Worm (Caenorhabditis elegans) whole organism, L4 larva: ENCODE data around the gene nhx-1.

Experiments used
- D1046.2 ChIP-seq: fragments of 200-800 bp; sonication (Bioruptor generic); IDR thresholded peaks from 2 replicates; pipeline ENCODE4 v1.3.6; 2022; ENCODE audit warnings: missing genetic modification characterization, missing compliant biosample characterization
- F49E8.2 ChIP-seq: sonication (generic microtip); optimal IDR thresholded peaks from 2 replicates; lab custom pipeline; 2016; ENCODE audit warnings: missing compliant biosample characterization, mild to moderate bottlenecking, missing genetic modification characterization, borderline replicate concordance
- R02D3.7 ChIP-seq: fragments of 150-350 bp; sonication (generic microtip); optimal IDR thresholded peaks from 3 replicates; lab custom pipeline; 2014; ENCODE audit warnings: missing biosample characterization, missing genetic modification characterization
- T26A8.4 ChIP-seq: fragments of 200-800 bp; sonication (Bioruptor generic); IDR thresholded peaks from 2 replicates; pipeline ENCODE4 v1.3.6; 2022; ENCODE audit warnings: missing genetic modification characterization, missing compliant biosample characterization
- Y48G9A.11 ChIP-seq: fragments of 200-800 bp; sonication (Bioruptor generic); IDR thresholded peaks from 2 replicates; pipeline ENCODE4 v1.3.6; 2022; ENCODE audit warnings: missing genetic modification reagents, missing genetic modification characterization, missing compliant biosample characterization
- Y75B8A.6 ChIP-seq: fragments of 200-800 bp; sonication (Bioruptor generic); IDR thresholded peaks from 2 replicates; pipeline ENCODE4 v1.3.6; 2022; ENCODE audit warnings: missing genetic modification reagents, missing genetic modification characterization, missing compliant biosample characterization
- ZK337.2 ChIP-seq: fragments of 200-800 bp; sonication (Bioruptor generic); IDR thresholded peaks from 2 replicates; pipeline ENCODE4 v1.3.6; 2022; ENCODE audit warnings: missing genetic modification reagents, missing genetic modification characterization, missing compliant biosample characterization
- ZK546.5 ChIP-seq, 2 experiments: sonication (generic microtip); optimal IDR thresholded peaks; 2 replicates each; lab custom pipeline; 2017; ENCODE audit warnings: missing biosample characterization in 2 of 2, missing genetic modification characterization in 2 of 2
- aly-2 ChIP-seq: sonication (generic microtip); optimal IDR thresholded peaks from 2 replicates; lab custom pipeline; 2018; ENCODE audit warnings: missing biosample characterization, missing genetic modification characterization
- ama-1 ChIP-seq: fragments of 150-350 bp; optimal IDR thresholded peaks from 2 replicates; lab custom pipeline; 2014; ENCODE audit warnings: inconsistent platforms, mixed read lengths
- ceh-32 ChIP-seq: sonication (generic microtip); optimal IDR thresholded peaks from 2 replicates; lab custom pipeline; 2016; ENCODE audit warnings: mild to moderate bottlenecking, missing genetic modification characterization, missing compliant biosample characterization; ENCODE audit not compliant: poor library complexity
- ceh-82 ChIP-seq: sonication (generic microtip); optimal IDR thresholded peaks from 2 replicates; lab custom pipeline; 2017; ENCODE audit warnings: missing biosample characterization, missing genetic modification characterization
- cey-2 ChIP-seq: sonication (generic microtip); optimal IDR thresholded peaks from 3 replicates; lab custom pipeline; 2017; ENCODE audit warnings: missing genetic modification characterization, mild to moderate bottlenecking, missing compliant biosample characterization, antibody characterized with exemption, borderline replicate concordance; ENCODE audit not compliant: insufficient read depth
- daf-16 ChIP-seq, 3 experiments: sonication (generic microtip); optimal IDR thresholded peaks; 2 replicates each; lab custom pipeline; 2016 to 2017; ENCODE audit warnings: missing genetic modification characterization in 3 of 3, missing genetic modification reagents in 3 of 3, mild to moderate bottlenecking in 2 of 3, missing compliant biosample characterization in 2 of 3, missing biosample characterization in 1 of 3, moderate library complexity in 1 of 3
- daf-19 ChIP-seq: fragments of 200-800 bp; sonication (Bioruptor generic); conservative IDR thresholded peaks from 2 replicates; pipeline ENCODE4 v1.3.6; 2022; ENCODE audit warnings: missing genetic modification characterization, missing compliant biosample characterization
- dmd-6 ChIP-seq: fragments of 200-800 bp; sonication (Bioruptor generic); IDR thresholded peaks from 2 replicates; pipeline ENCODE4 v1.3.6; 2022; ENCODE audit warnings: missing genetic modification reagents, missing genetic modification characterization, missing compliant biosample characterization
- dmd-8 ChIP-seq: fragments of 200-800 bp; sonication (Bioruptor generic); IDR thresholded peaks from 2 replicates; pipeline ENCODE4 v1.3.6; 2022; ENCODE audit warnings: missing genetic modification characterization, missing compliant biosample characterization
- dve-1 ChIP-seq: sonication (generic microtip); optimal IDR thresholded peaks from 2 replicates; lab custom pipeline; 2017; ENCODE audit warnings: antibody characterized with exemption, mild to moderate bottlenecking, missing genetic modification characterization, missing compliant biosample characterization; ENCODE audit not compliant: insufficient read depth
- egl-27 ChIP-seq: sonication (generic microtip); optimal IDR thresholded peaks from 3 replicates; lab custom pipeline; 2017; ENCODE audit warnings: missing biosample characterization, missing genetic modification reagents, missing genetic modification characterization
- fkh-10 ChIP-seq: fragments of 150-350 bp; optimal IDR thresholded peaks from 2 replicates; lab custom pipeline; 2014; ENCODE audit warnings: missing biosample characterization, missing genetic modification reagents, missing genetic modification characterization
- gei-8 ChIP-seq: fragments of 200-800 bp; sonication (Bioruptor generic); optimal IDR thresholded peaks from 2 replicates; lab custom pipeline; 2018; ENCODE audit warnings: mild to moderate bottlenecking, missing genetic modification characterization, missing compliant biosample characterization
- hlh-11 ChIP-seq: fragments of 200-800 bp; sonication (Bioruptor generic); optimal IDR thresholded peaks from 2 replicates; lab custom pipeline; 2018; ENCODE audit warnings: mild to moderate bottlenecking, missing genetic modification characterization, missing compliant biosample characterization
- hlh-30 ChIP-seq: sonication (generic microtip); optimal IDR thresholded peaks from 2 replicates; lab custom pipeline; 2017; ENCODE audit warnings: antibody characterized with exemption, mild to moderate bottlenecking, missing genetic modification characterization, missing compliant biosample characterization; ENCODE audit not compliant: insufficient read depth
- hmg-1.1 ChIP-seq: fragments of 200-800 bp; sonication (Bioruptor generic); IDR thresholded peaks from 2 replicates; pipeline ENCODE4 v1.3.6; 2022; ENCODE audit warnings: missing genetic modification reagents, missing genetic modification characterization, missing compliant biosample characterization
- lin-1 ChIP-seq: fragments of 200-800 bp; sonication (Bioruptor generic); IDR thresholded peaks from 2 replicates; pipeline ENCODE4 v1.3.6; 2022; ENCODE audit warnings: missing genetic modification reagents, missing genetic modification characterization, missing compliant biosample characterization
- lin-15B ChIP-seq: fragments of 150-350 bp; sonication (generic microtip); optimal IDR thresholded peaks from 3 replicates; lab custom pipeline; 2014; ENCODE audit warnings: missing biosample characterization, missing genetic modification characterization
- lin-29 ChIP-seq: fragments of 200-800 bp; sonication (Bioruptor generic); IDR thresholded peaks from 2 replicates; pipeline ENCODE4 v1.3.6; 2022; ENCODE audit warnings: missing genetic modification reagents, missing genetic modification characterization, missing compliant biosample characterization
- lin-38 ChIP-seq: fragments of 200-800 bp; sonication (Bioruptor generic); IDR thresholded peaks from 2 replicates; pipeline ENCODE4 v1.3.6; 2022; ENCODE audit warnings: missing genetic modification reagents, missing genetic modification characterization, missing compliant biosample characterization
- madf-9 ChIP-seq: fragments of 200-800 bp; sonication (Bioruptor generic); conservative IDR thresholded peaks from 2 replicates; pipeline ENCODE4 v1.3.6; 2022; ENCODE audit warnings: missing genetic modification reagents, missing genetic modification characterization, missing compliant biosample characterization
- mdl-1 ChIP-seq, 2 experiments: fragments of 150-350 bp in 1 of 2; sonication (generic microtip) in 1 of 2; optimal IDR thresholded peaks; 2 replicates each; lab custom pipeline; 2014 to 2017; ENCODE audit warnings: missing biosample characterization in 2 of 2, missing genetic modification characterization in 2 of 2
- mxl-3 ChIP-seq: fragments of 200-800 bp; sonication (Bioruptor generic); optimal IDR thresholded peaks from 2 replicates; lab custom pipeline; 2018; ENCODE audit warnings: mild to moderate bottlenecking, missing genetic modification characterization, missing compliant biosample characterization
- nhr-102 ChIP-seq: sonication (generic microtip); optimal IDR thresholded peaks from 2 replicates; lab custom pipeline; 2016; ENCODE audit warnings: mild to moderate bottlenecking, missing genetic modification characterization, moderate library complexity, missing compliant biosample characterization
- nhr-42 ChIP-seq: fragments of 200-800 bp; sonication (Bioruptor generic); IDR thresholded peaks from 2 replicates; pipeline ENCODE4 v1.3.6; 2022; ENCODE audit warnings: missing genetic modification characterization, missing compliant biosample characterization
- nhr-76 ChIP-seq: fragments of 150-350 bp; optimal IDR thresholded peaks from 2 replicates; lab custom pipeline; 2014; ENCODE audit warnings: missing biosample characterization, missing genetic modification characterization
- nhr-77 ChIP-seq: fragments of 150-350 bp; optimal IDR thresholded peaks from 2 replicates; lab custom pipeline; 2014; ENCODE audit warnings: missing biosample characterization, missing genetic modification characterization
- pha-4 ChIP-seq, 2 experiments: fragments of 150-350 bp in 1 of 2; fragments of 200-800 bp in 1 of 2; sonication (Bioruptor generic) in 1 of 2; IDR thresholded peaks in 1 of 2; optimal IDR thresholded peaks in 1 of 2; 2 replicates each; pipeline versions ENCODE4 v1.3.6 to Lab custom; 2014 to 2022; ENCODE audit warnings: missing genetic modification characterization in 2 of 2, missing genetic modification reagents in 2 of 2, missing biosample characterization in 1 of 2, missing compliant biosample characterization in 1 of 2
- php-3 ChIP-seq: fragments of 200-800 bp; sonication (Bioruptor generic); IDR thresholded peaks from 2 replicates; pipeline ENCODE4 v1.3.6; 2022; ENCODE audit warnings: missing genetic modification reagents, missing genetic modification characterization, missing compliant biosample characterization
- pqm-1 ChIP-seq: sonication (generic microtip); optimal IDR thresholded peaks from 2 replicates; lab custom pipeline; 2017; ENCODE audit warnings: missing biosample characterization, missing genetic modification characterization
- saeg-2 ChIP-seq: fragments of 200-800 bp; sonication (Bioruptor generic); IDR thresholded peaks from 2 replicates; pipeline ENCODE4 v1.3.6; 2022; ENCODE audit warnings: missing genetic modification reagents, missing genetic modification characterization, missing compliant biosample characterization
- sdz-12 ChIP-seq: fragments of 200-800 bp; sonication (Bioruptor generic); optimal IDR thresholded peaks from 2 replicates; lab custom pipeline; 2018; ENCODE audit warnings: mild to moderate bottlenecking, missing genetic modification characterization, missing compliant biosample characterization
- skn-1 ChIP-seq: fragments of 150-350 bp; optimal IDR thresholded peaks from 2 replicates; lab custom pipeline; 2014; ENCODE audit warnings: missing biosample characterization, missing genetic modification characterization
- snpc-4 ChIP-seq: fragments of 150-350 bp; optimal IDR thresholded peaks from 2 replicates; lab custom pipeline; 2014; ENCODE audit warnings: missing biosample characterization, missing genetic modification characterization
- spr-3 ChIP-seq: fragments of 200-800 bp; sonication (Bioruptor generic); optimal IDR thresholded peaks from 2 replicates; lab custom pipeline; 2018; ENCODE audit warnings: mild to moderate bottlenecking, missing genetic modification characterization, missing compliant biosample characterization
- tra-1 ChIP-seq: fragments of 200-800 bp; sonication (Bioruptor generic); IDR thresholded peaks from 2 replicates; pipeline ENCODE4 v1.3.6; 2022; ENCODE audit warnings: missing genetic modification reagents, missing genetic modification characterization, missing compliant biosample characterization
- unc-130 ChIP-seq: sonication (generic microtip); optimal IDR thresholded peaks from 2 replicates; lab custom pipeline; 2016; ENCODE audit warnings: missing genetic modification reagents, missing genetic modification characterization, missing compliant biosample characterization
- vab-7 ChIP-seq: fragments of 200-800 bp; sonication (Bioruptor generic); IDR thresholded peaks from 2 replicates; pipeline ENCODE4 v1.3.6; 2022; ENCODE audit warnings: missing genetic modification reagents, missing genetic modification characterization, missing compliant biosample characterization
- zfp-2 ChIP-seq: sonication (generic microtip); optimal IDR thresholded peaks from 2 replicates; lab custom pipeline; 2016; ENCODE audit warnings: mild to moderate bottlenecking, missing genetic modification characterization, missing compliant biosample characterization
- zip-2 ChIP-seq: fragments of 150-350 bp; optimal IDR thresholded peaks from 2 replicates; lab custom pipeline; 2014; ENCODE audit warnings: missing biosample characterization, missing genetic modification characterization
- ztf-7 ChIP-seq: fragments of 150-350 bp; optimal IDR thresholded peaks from 2 replicates; lab custom pipeline; 2014; ENCODE audit warnings: missing biosample characterization, missing genetic modification characterization

Gene nhx-1

DNA sequence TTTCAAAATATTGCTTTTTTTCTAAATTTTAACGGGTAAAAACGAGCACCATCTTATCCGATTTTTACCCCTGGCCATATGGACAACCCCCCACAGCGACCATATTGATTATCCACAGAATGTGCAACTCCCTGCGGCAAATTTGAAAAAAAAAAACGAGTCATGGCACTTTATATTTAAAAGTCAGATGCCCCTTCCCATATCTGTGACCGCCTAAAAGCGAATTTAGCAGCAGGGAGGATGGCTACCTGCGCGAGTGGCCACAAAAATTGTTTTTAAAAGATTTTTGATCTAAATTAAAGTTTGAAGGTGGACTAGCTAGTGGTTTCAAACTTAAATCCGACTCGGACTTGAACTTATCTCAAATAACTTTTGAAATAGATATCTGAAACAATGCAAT, 39.5 kb downstream of the nhx-1 start (continued):
- TF ChIP-seq zip-2 (tag; lab: Kevin White, UChicago) (peak; percentile 97), php-3 (GFP tag; lab: Robert Waterston, UW) (peak; percentile 97), mdl-1 (tag; optimal IDR thresholded peaks at IDR 0.05; lab: Kevin White, UChicago) (peak; percentile 91 to 93), R02D3.7 (tag; lab: Kevin White, UChicago) (no peak), dmd-6 (GFP tag; lab: Robert Waterston, UW) (peak; percentile 97), nhr-42 (GFP tag; lab: Robert Waterston, UW) (peak; percentile 98), unc-130 (GFP tag; lab: Kevin White, UChicago) (peak; percentile 2), ZK337.2 (GFP tag; lab: Robert Waterston, UW) (peak; percentile 88), egl-27 (tag; lab: Kevin White, UChicago) (no peak), lin-15B (tag; lab: Kevin White, UChicago) (peak; percentile 7), ZK546.5 (tag; optimal IDR thresholded peaks at IDR 0.05; lab: Kevin White, UChicago) (peak; percentile 18 to 80), ztf-7 (tag; lab: Kevin White, UChicago) (peak; percentile 92), ceh-82 (tag; lab: Kevin White, UChicago) (peak; percentile 58), ama-1 (lab: Kevin White, UChicago) (no peak), zfp-2 (tag; lab: Kevin White, UChicago) (peak; percentile 77), nhr-77 (tag; lab: Kevin White, UChicago) (peak; percentile 99), ceh-32 (peak; percentile 86), lin-1 (peak; percentile 74), cey-2 (tag; lab: Kevin White, UChicago) (peak; percentile 40), dve-1 (peak; percentile 99), daf-16 (GFP tag; optimal IDR thresholded peaks at IDR 0.05; lab: Kevin White, UChicago) (peak; percentile 94 to 99), daf-16 (tag; optimal IDR thresholded peaks at IDR 0.05; lab: Kevin White, UChicago) (peak; percentile 87), hlh-11 (tag; lab: Kevin White, UChicago) (peak; percentile 96), daf-19 (GFP tag; lab: Robert Waterston, UW) (peak; percentile 98), Y75B8A.6 (GFP tag; lab: Robert Waterston, UW) (peak; percentile 76), hlh-30 (tag; lab: Kevin White, UChicago) (peak; percentile 93), lin-38 (peak; percentile 86), spr-3 (GFP tag; lab: Kevin White, UChicago) (peak; percentile 93), T26A8.4 (GFP tag; lab: Robert Waterston, UW) (peak; percentile 99), snpc-4 (peak; percentile 42), Y48G9A.11 (0 out of 2 replicates have a peak, but pooled peaks have one; percentile 62), nhr-102 (tag; lab: Kevin White, UChicago) (peak; percentile 99), madf-9 (peak; percentile 94), hmg-1.1 (peak; percentile 100), mxl-3 (GFP tag; lab: Kevin White, UChicago) (peak; percentile 86), pha-4 (GFP tag; IDR thresholded peaks at IDR 0.05; lab: Robert Waterston, UW) (peak; percentile 97), pha-4 (tag; optimal IDR thresholded peaks at IDR 0.05; lab: Kevin White, UChicago) (peak; percentile 81), skn-1 (no peak), F49E8.2 (tag; lab: Kevin White, UChicago) (no peak), nhr-76 (peak; percentile 84), dmd-8 (GFP tag; lab: Robert Waterston, UW) (0 out of 2 replicates have a peak, but pooled peaks have one; percentile 55), sdz-12 (peak; percentile 70), vab-7 (GFP tag; lab: Robert Waterston, UW) (peak; percentile 94), gei-8 (GFP tag; lab: Kevin White, UChicago) (peak; percentile 91), aly-2 (no peak), tra-1 (GFP tag; lab: Robert Waterston, UW) (no peak; the same call in none of the 2 replicates), saeg-2 (GFP tag; lab: Robert Waterston, UW) (peak; percentile 94), lin-29 (GFP tag; lab: Robert Waterston, UW) (peak; percentile 97), pqm-1 (peak; percentile 44), fkh-10 (GFP tag; lab: Kevin White, UChicago) (peak; percentile 99), D1046.2 (no peak; the same call in 1 of the 2 replicates)
